Fruit fly (Drosophila melanogaster) whole organism, embryonic: ENCODE measurements around the gene Abl.

ENCODE experiments used
- Aef1 ChIP-seq: fragments of 200-800 bp; sonication (Bioruptor generic); IDR thresholded peaks from 3 replicates; pipeline ENCODE4 v1.3.6; 2022; ENCODE audit warnings: missing biosample characterization, missing genetic modification characterization
- Bdp1 ChIP-seq: fragments of 200-800 bp; sonication (Bioruptor generic); optimal IDR thresholded peaks from 3 replicates; lab custom pipeline; 2016; ENCODE audit warnings: missing biosample characterization, missing genetic modification characterization
- CG12299 ChIP-seq: fragments of 200-800 bp; sonication (Bioruptor generic); optimal IDR thresholded peaks from 2 replicates; lab custom pipeline; 2018; ENCODE audit warnings: missing biosample characterization, mild to moderate bottlenecking, missing genetic modification characterization
- CG13424 ChIP-seq: fragments of 200-800 bp; sonication (Bioruptor generic); optimal IDR thresholded peaks from 2 replicates; lab custom pipeline; 2019; ENCODE audit warnings: missing biosample characterization, mild to moderate bottlenecking, missing genetic modification characterization, moderate library complexity
- CG14965 ChIP-seq: fragments of 200-800 bp; sonication (Bioruptor generic); optimal IDR thresholded peaks from 2 replicates; lab custom pipeline; 2016; ENCODE audit warnings: missing biosample characterization, missing genetic modification characterization, borderline replicate concordance
- CG17328 ChIP-seq: fragments of 200-800 bp; sonication (Bioruptor generic); IDR thresholded peaks from 2 replicates; pipeline ENCODE4 v1.3.6; 2022; ENCODE audit warnings: missing biosample characterization, missing genetic modification characterization
- CG3726 ChIP-seq: fragments of 200-800 bp; sonication (Bioruptor generic); IDR thresholded peaks from 3 replicates; pipeline ENCODE4, ENCODE4 v1.3.6; 2022; ENCODE audit warnings: missing biosample characterization, missing genetic modification characterization
- CG4404 ChIP-seq: fragments of 200-800 bp; sonication (Bioruptor generic); IDR thresholded peaks from 2 replicates; pipeline ENCODE4 v1.3.6; 2022; ENCODE audit warnings: missing biosample characterization, missing genetic modification characterization
- CG4617 ChIP-seq: fragments of 200-800 bp; sonication (Bioruptor generic); optimal IDR thresholded peaks from 3 replicates; lab custom pipeline; 2016; ENCODE audit warnings: missing biosample characterization, missing genetic modification characterization, borderline replicate concordance
- CG4730 ChIP-seq: fragments of 200-800 bp; sonication (Bioruptor generic); IDR thresholded peaks from 2 replicates; pipeline ENCODE4 v1.3.6; 2022; ENCODE audit warnings: missing biosample characterization, missing genetic modification characterization
- CG5953 ChIP-seq: fragments of 200-800 bp; sonication (Bioruptor generic); IDR thresholded peaks from 2 replicates; pipeline ENCODE4 v1.3.6; 2022; ENCODE audit warnings: missing biosample characterization, missing genetic modification characterization
- CG6272 ChIP-seq: fragments of 200-800 bp; sonication (Bioruptor generic); IDR thresholded peaks from 2 replicates; pipeline ENCODE4 v1.3.6; 2022; ENCODE audit warnings: missing biosample characterization, missing genetic modification characterization
- CG6854 ChIP-seq: fragments of 200-800 bp; sonication (Bioruptor generic); optimal IDR thresholded peaks from 3 replicates; lab custom pipeline; 2017; ENCODE audit warnings: missing biosample characterization, mild to moderate bottlenecking, missing genetic modification characterization
- CG7271 ChIP-seq: fragments of 200-800 bp; sonication (Bioruptor generic); optimal IDR thresholded peaks from 2 replicates; lab custom pipeline; 2018; ENCODE audit warnings: missing biosample characterization, mild to moderate bottlenecking, missing genetic modification characterization, moderate library complexity
- CG7745 ChIP-seq: fragments of 200-800 bp; sonication (Bioruptor generic); optimal IDR thresholded peaks from 2 replicates; lab custom pipeline; 2018; ENCODE audit warnings: missing biosample characterization, mild to moderate bottlenecking, missing genetic modification characterization, moderate library complexity
- CG7928 ChIP-seq: fragments of 200-800 bp; sonication (Bioruptor generic); optimal IDR thresholded peaks from 2 replicates; lab custom pipeline; 2017; ENCODE audit warnings: missing biosample characterization, mild to moderate bottlenecking, missing genetic modification characterization
- CG7987 ChIP-seq: fragments of 200-800 bp; sonication (Bioruptor generic); optimal IDR thresholded peaks from 2 replicates; lab custom pipeline; 2018; ENCODE audit warnings: missing biosample characterization, mild to moderate bottlenecking, missing genetic modification characterization, moderate library complexity
- CG8290 ChIP-seq, 3 experiments: fragments of 200-800 bp; sonication (Bioruptor generic); optimal IDR thresholded peaks; 2 replicates each; lab custom pipeline; 2016 to 2019; ENCODE audit warnings: missing biosample characterization in 3 of 3, missing genetic modification characterization in 3 of 3, mild to moderate bottlenecking in 2 of 3, moderate library complexity in 1 of 3
- CG8765 ChIP-seq: fragments of 200-800 bp; sonication (Bioruptor generic); IDR thresholded peaks from 2 replicates; pipeline ENCODE4 v1.3.6; 2022; ENCODE audit warnings: missing biosample characterization, missing genetic modification characterization
- CG9797 ChIP-seq: fragments of 200-800 bp; sonication (Bioruptor generic); optimal IDR thresholded peaks from 3 replicates; lab custom pipeline; 2018; ENCODE audit warnings: missing biosample characterization, mild to moderate bottlenecking, missing genetic modification characterization
- CG9817 ChIP-seq: fragments of 200-800 bp; sonication (Bioruptor generic); optimal IDR thresholded peaks from 2 replicates; lab custom pipeline; 2018; ENCODE audit warnings: missing biosample characterization, mild to moderate bottlenecking, missing genetic modification characterization, moderate library complexity
- CTCF ChIP-seq: fragments of 200-800 bp; sonication (Bioruptor generic); optimal IDR thresholded peaks from 2 replicates; lab custom pipeline; 2017; ENCODE audit warnings: missing biosample characterization, mild to moderate bottlenecking, missing genetic modification characterization, moderate library complexity
- CoRest ChIP-seq: fragments of 200-800 bp; sonication (Bioruptor generic); optimal IDR thresholded peaks from 3 replicates; lab custom pipeline; 2018; ENCODE audit warnings: missing biosample characterization, mild to moderate bottlenecking, missing genetic modification characterization, moderate library complexity
- D19A ChIP-seq: fragments of 200-800 bp; optimal IDR thresholded peaks from 3 replicates; lab custom pipeline; 2019; ENCODE audit warnings: missing biosample characterization, mild to moderate bottlenecking, missing genetic modification characterization, moderate library complexity
- E2f1 ChIP-seq: fragments of 200-800 bp; sonication (Bioruptor generic); IDR thresholded peaks from 2 replicates; pipeline ENCODE4 v1.3.6; 2022; ENCODE audit warnings: missing biosample characterization, missing genetic modification characterization
- Fer3 ChIP-seq: fragments of 200-800 bp; sonication (Bioruptor generic); optimal IDR thresholded peaks from 2 replicates; lab custom pipeline; 2018; ENCODE audit warnings: missing biosample characterization, mild to moderate bottlenecking, missing genetic modification characterization, moderate library complexity
- Mrtf ChIP-seq: fragments of 200-800 bp; sonication (Bioruptor generic); IDR thresholded peaks from 3 replicates; pipeline ENCODE4 v1.3.6; 2022; ENCODE audit warnings: missing biosample characterization, missing genetic modification characterization
- Oaz ChIP-seq: fragments of 200-800 bp; sonication (Bioruptor generic); IDR thresholded peaks from 2 replicates; pipeline ENCODE4 v1.3.6; 2022; ENCODE audit warnings: missing biosample characterization, missing genetic modification characterization
- Poxn ChIP-seq: fragments of 200-800 bp; sonication (Bioruptor generic); IDR thresholded peaks from 2 replicates; pipeline ENCODE4 v1.3.6; 2022; ENCODE audit warnings: missing biosample characterization, missing genetic modification characterization
- Six4 ChIP-seq: fragments of 200-800 bp; sonication (Bioruptor generic); optimal IDR thresholded peaks from 2 replicates; lab custom pipeline; 2016; ENCODE audit warnings: missing biosample characterization, missing genetic modification characterization
- Spps ChIP-seq: fragments of 200-800 bp; sonication (Bioruptor generic); optimal IDR thresholded peaks from 2 replicates; lab custom pipeline; 2018; ENCODE audit warnings: missing biosample characterization, mild to moderate bottlenecking, missing genetic modification characterization
- Sry-β ChIP-seq: fragments of 200-800 bp; sonication (Bioruptor generic); optimal IDR thresholded peaks from 2 replicates; lab custom pipeline; 2018; ENCODE audit warnings: missing biosample characterization, mild to moderate bottlenecking, missing genetic modification characterization, moderate library complexity
- TFAM ChIP-seq: fragments of 200-800 bp; sonication (Bioruptor generic); optimal IDR thresholded peaks from 2 replicates; lab custom pipeline; 2017; ENCODE audit warnings: missing biosample characterization, missing genetic modification characterization, inconsistent platforms
- ara ChIP-seq: fragments of 200-800 bp; sonication (Bioruptor generic); IDR thresholded peaks from 2 replicates; pipeline ENCODE4 v1.3.6; 2022; ENCODE audit warnings: missing biosample characterization, missing genetic modification characterization
- ash1 ChIP-seq: fragments of 200-800 bp; sonication (Bioruptor generic); optimal IDR thresholded peaks from 2 replicates; lab custom pipeline; 2018; ENCODE audit warnings: missing biosample characterization, mild to moderate bottlenecking, missing genetic modification characterization
- ato ChIP-seq: fragments of 200-800 bp; sonication (Bioruptor generic); IDR thresholded peaks from 2 replicates; pipeline ENCODE4 v1.3.6; 2022; ENCODE audit warnings: missing biosample characterization, missing genetic modification characterization; ENCODE audit not compliant: partially characterized antibody
- br ChIP-seq: fragments of >200 bp; optimal IDR thresholded peaks from 2 replicates; lab custom pipeline; 2017
- crol ChIP-seq: fragments of 200-800 bp; sonication (Bioruptor generic); IDR thresholded peaks from 2 replicates; pipeline ENCODE4 v1.3.6; 2022; ENCODE audit warnings: missing biosample characterization, missing genetic modification characterization
- da ChIP-seq: fragments of 200-800 bp; sonication (Bioruptor generic); optimal IDR thresholded peaks from 2 replicates; lab custom pipeline; 2016; ENCODE audit warnings: missing biosample characterization, missing genetic modification characterization
- en ChIP-seq: fragments of 200-800 bp; sonication (Bioruptor generic); optimal IDR thresholded peaks from 2 replicates; lab custom pipeline; 2016; ENCODE audit warnings: missing biosample characterization, missing genetic modification characterization
- grau ChIP-seq: fragments of 200-800 bp; optimal IDR thresholded peaks from 3 replicates; lab custom pipeline; 2019; ENCODE audit warnings: missing biosample characterization, mild to moderate bottlenecking, missing genetic modification characterization, moderate library complexity
- kay ChIP-seq: fragments of 200-800 bp; sonication (Bioruptor generic); optimal IDR thresholded peaks from 2 replicates; lab custom pipeline; 2016; ENCODE audit warnings: missing biosample characterization, missing genetic modification characterization
- lilli ChIP-seq: fragments of 200-800 bp; sonication (Bioruptor generic); optimal IDR thresholded peaks from 3 replicates; lab custom pipeline; 2016; ENCODE audit warnings: missing biosample characterization, missing genetic modification characterization
- mld ChIP-seq: fragments of 200-800 bp; sonication (Bioruptor generic); IDR thresholded peaks from 3 replicates; pipeline ENCODE4 v1.3.6; 2022; ENCODE audit warnings: missing biosample characterization, missing genetic modification characterization; ENCODE audit not compliant: partially characterized antibody
- oc ChIP-seq: fragments of 200-800 bp; sonication (Bioruptor generic); optimal IDR thresholded peaks from 2 replicates; lab custom pipeline; 2018; ENCODE audit warnings: missing biosample characterization, mild to moderate bottlenecking, missing genetic modification characterization, moderate library complexity
- p53 ChIP-seq: fragments of 200-800 bp; sonication (Bioruptor generic); optimal IDR thresholded peaks from 2 replicates; lab custom pipeline; 2016; ENCODE audit warnings: missing biosample characterization, missing genetic modification characterization
- pum ChIP-seq: fragments of 200-800 bp; sonication (Bioruptor generic); optimal IDR thresholded peaks from 2 replicates; lab custom pipeline; 2016; ENCODE audit warnings: missing biosample characterization, missing genetic modification characterization
- toy ChIP-seq: fragments of 200-800 bp; sonication (Bioruptor generic); IDR thresholded peaks from 2 replicates; pipeline ENCODE4 v1.3.6; 2022; ENCODE audit warnings: missing biosample characterization, missing genetic modification characterization
- ttk ChIP-seq: fragments of 200-800 bp; sonication (Bioruptor generic); IDR thresholded peaks from 2 replicates; pipeline ENCODE4 v2.1.2; 2022; ENCODE audit warnings: missing biosample characterization, missing genetic modification characterization
- usp ChIP-seq: fragments of >200 bp; optimal IDR thresholded peaks from 2 replicates; lab custom pipeline; 2017; ENCODE audit warnings: missing biosample characterization, missing genetic modification characterization

Gene Abl

dm6 chr3L:16587994-16588622 lies 59.6 kb downstream of the Abl start (continued):
- TF ChIP-seq D19A (tag; lab: Kevin White, UChicago): no peak
- TF ChIP-seq Bdp1 (GFP tag; lab: Kevin White, UChicago): peak; percentile 64
- 0 out of 2 replicates have a peak, but pooled peaks have one; percentile 40 for TF ChIP-seq CG5953
- peak; percentile 20 for TF ChIP-seq CG7271 (tag; lab: Kevin White, UChicago)
- no peak for TF ChIP-seq Spps
- peak; percentile 62 for TF ChIP-seq CG17328
- no peak for TF ChIP-seq crol (GFP tag; lab: Robert Waterston, UW)
- TF ChIP-seq oc (tag; lab: Kevin White, UChicago): peak; percentile 15
- peak; percentile 88 for TF ChIP-seq CG4617 (GFP tag; lab: Kevin White, UChicago)
- peak; percentile 62 for TF ChIP-seq Fer3
- TF ChIP-seq CG14965 (GFP tag; lab: Kevin White, UChicago): no peak
- TF ChIP-seq lilli (GFP tag; lab: Kevin White, UChicago): peak; percentile 71
- peak; percentile 47 for TF ChIP-seq kay (GFP tag; lab: Kevin White, UChicago)
- TF ChIP-seq ato: peak; percentile 60
- peak; percentile 49; the same call in 1 of the 3 replicates for TF ChIP-seq Aef1 (GFP tag; lab: Robert Waterston, UW)
- peak; percentile 75 for TF ChIP-seq CG8290 (GFP tag; optimal IDR thresholded peaks at IDR 0.05; lab: Kevin White, UChicago)
- peak; percentile 77 to 79 for TF ChIP-seq CG8290 (tag; optimal IDR thresholded peaks at IDR 0.05; lab: Kevin White, UChicago)
- peak; percentile 63 for TF ChIP-seq grau
- no peak for TF ChIP-seq ara (GFP tag; lab: Robert Waterston, UW)
- TF ChIP-seq CG9817 (tag; lab: Kevin White, UChicago): peak; percentile 34
- no peak for TF ChIP-seq CG7745
- peak; percentile 54 for TF ChIP-seq CG6272
- TF ChIP-seq ash1 (GFP tag; lab: Kevin White, UChicago): no peak
- TF ChIP-seq CoRest: peak; percentile 74
- TF ChIP-seq Six4 (GFP tag; lab: Kevin White, UChicago): peak; percentile 12
- TF ChIP-seq en: no peak
- no peak for TF ChIP-seq CTCF (GFP tag; lab: Kevin White, UChicago)
- TF ChIP-seq CG8765 (GFP tag; lab: Robert Waterston, UW): no peak
- TF ChIP-seq E2f1: peak; percentile 62
- no peak for TF ChIP-seq TFAM
- peak; percentile 11; the same call in 1 of the 3 replicates for TF ChIP-seq CG3726 (GFP tag; lab: Robert Waterston, UW)
- no peak for TF ChIP-seq CG6854 (GFP tag; lab: Kevin White, UChicago)
- no peak for TF ChIP-seq CG7987 (GFP tag; lab: Kevin White, UChicago)
- TF ChIP-seq pum: peak; percentile 57
- peak; percentile 34; the same call in 1 of the 2 replicates for TF ChIP-seq toy
- TF ChIP-seq Oaz (GFP tag; lab: Robert Waterston, UW): no peak
- no peak for TF ChIP-seq CG4404
- TF ChIP-seq ttk (GFP tag; lab: Robert Waterston, UW): 0 out of 2 replicates have a peak, but pooled peaks have one; percentile 10
- peak; percentile 9; the same call in 1 of the 3 replicates for TF ChIP-seq Mrtf (GFP tag; lab: Robert Waterston, UW)
- TF ChIP-seq CG7928 (GFP tag; lab: Kevin White, UChicago): no peak
- TF ChIP-seq Sry-β (GFP tag; lab: Kevin White, UChicago): peak; percentile 52
- peak; percentile 60 for TF ChIP-seq CG13424 (tag; lab: Kevin White, UChicago)
- TF ChIP-seq p53 (GFP tag; lab: Kevin White, UChicago): peak; percentile 34
- TF ChIP-seq usp (GFP tag; lab: Kevin White, UChicago): no peak
- peak; percentile 32; the same call in 1 of the 2 replicates for TF ChIP-seq Poxn (GFP tag; lab: Robert Waterston, UW)
- peak; percentile 42; the same call in 1 of the 2 replicates for TF ChIP-seq CG4730
- peak; percentile 41 for TF ChIP-seq CG12299 (tag; lab: Kevin White, UChicago)
- TF ChIP-seq da: peak; percentile 10
- TF ChIP-seq CG9797 (GFP tag; lab: Kevin White, UChicago): peak; percentile 72
- peak; percentile 75; the same call in 1 of the 3 replicates for TF ChIP-seq mld (GFP tag; lab: Robert Waterston, UW)
- no peak for TF ChIP-seq br (lab: Kevin White, UChicago)
